Fruit fly (Drosophila melanogaster): Measurements from ENCODE around the gene Gr28b.

Gene Gr28b

DNA sequence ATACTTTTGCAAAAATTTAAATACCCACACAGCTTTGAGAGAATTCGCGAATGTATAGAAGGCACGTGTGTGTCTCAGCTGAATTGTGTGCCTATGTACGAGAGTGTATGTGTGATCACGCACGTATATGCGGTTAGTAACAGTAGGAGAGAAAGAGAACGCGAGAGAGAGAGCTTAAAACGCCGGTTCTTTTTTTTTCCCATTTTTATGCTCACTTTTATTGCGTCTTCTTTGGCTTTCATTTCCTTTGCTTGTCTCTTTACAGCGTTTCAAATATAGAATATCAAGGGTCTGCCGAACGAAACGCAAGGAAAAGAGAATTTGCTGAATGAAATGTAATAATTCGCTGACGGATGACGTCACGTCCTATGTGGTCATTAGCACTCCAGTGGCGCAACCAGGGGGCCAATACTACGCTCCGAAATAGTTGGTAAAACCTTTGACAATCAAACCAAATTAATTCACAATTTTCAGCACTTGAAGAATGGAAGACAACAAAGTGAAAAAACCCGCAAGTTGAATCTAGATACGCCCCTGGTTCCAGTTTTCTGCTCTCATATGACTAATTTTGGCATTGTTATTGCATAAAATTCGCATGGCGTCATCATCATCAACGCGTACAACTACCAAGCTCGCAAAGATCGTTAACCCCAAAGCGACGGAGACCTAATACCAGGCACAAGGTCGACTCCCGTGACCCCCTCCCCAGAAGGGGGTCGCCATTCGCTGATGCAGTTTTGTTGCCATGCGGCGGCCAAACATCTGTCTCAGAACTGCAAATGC is 36.9 kb downstream of the Gr28b start (continued):
- TF ChIP-seq scrt (GFP tag; optimal IDR thresholded peaks at IDR 0.05) (peak; percentile 49), slou (GFP tag; optimal IDR thresholded peaks at IDR 0.05) (peak; percentile 12), disco-r (GFP tag; optimal IDR thresholded peaks at IDR 0.05) (peak; percentile 35), CG8478 (optimal IDR thresholded peaks at IDR 0.05) (no peak), bab2 (GFP tag; optimal IDR thresholded peaks at IDR 0.05) (peak; percentile 50), Taf1 (GFP tag; IDR thresholded peaks at IDR 0.05) (peak; percentile 83), Atf-2 (GFP tag; optimal IDR thresholded peaks at IDR 0.05) (peak; percentile 19), CG6654 (GFP tag; optimal IDR thresholded peaks at IDR 0.05) (no peak), CG13894 (tag; optimal IDR thresholded peaks at IDR 0.05) (peak; percentile 29), Hsf (GFP tag; optimal IDR thresholded peaks at IDR 0.05) (peak; percentile 68), CG6813 (GFP tag; optimal IDR thresholded peaks at IDR 0.05) (peak; percentile 3), fd64A (GFP tag; optimal IDR thresholded peaks at IDR 0.05) (no peak), Fer2 (tag; optimal IDR thresholded peaks at IDR 0.05) (peak; percentile 6), Trl (optimal IDR thresholded peaks at IDR 0.05) (peak; percentile 52 to 85), Trl (GFP tag; optimal IDR thresholded peaks at IDR 0.05) (peak; percentile 42), tna (GFP tag; IDR thresholded peaks at IDR 0.05; ENCODE audit: partially characterized antibody) (no peak), fu2 (GFP tag; optimal IDR thresholded peaks at IDR 0.05) (peak; percentile 75), YL-1 (GFP tag; optimal IDR thresholded peaks at IDR 0.05) (peak; percentile 9), CG32532 (GFP tag; IDR thresholded peaks at IDR 0.05) (peak; percentile 93), zf30C (GFP tag; optimal IDR thresholded peaks at IDR 0.05) (no peak), CG31388 (GFP tag; optimal IDR thresholded peaks at IDR 0.05) (no peak), Drgx (GFP tag; IDR thresholded peaks at IDR 0.05) (peak; percentile 87), eve (GFP tag; optimal IDR thresholded peaks at IDR 0.05) (peak in 1 of 2 experiments; percentile 34), CG14965 (GFP tag; optimal IDR thresholded peaks at IDR 0.05; ENCODE audit: borderline replicate concordance) (no peak), mam (GFP tag; optimal IDR thresholded peaks at IDR 0.05) (peak; percentile 90), eyg (GFP tag; optimal IDR thresholded peaks at IDR 0.05) (peak; percentile 26), Hr3 (GFP tag; optimal IDR thresholded peaks at IDR 0.05) (peak; percentile 7), CG13775 (GFP tag; optimal IDR thresholded peaks at IDR 0.05) (peak; percentile 70), CG8924 (tag; optimal IDR thresholded peaks at IDR 0.05) (peak; percentile 6), Dbx (GFP tag; IDR thresholded peaks at IDR 0.05) (peak; percentile 92), CG6689 (GFP tag; IDR thresholded peaks at IDR 0.05) (0 out of 2 replicates have a peak, but pooled peaks have one; percentile 34), repo (GFP tag; optimal IDR thresholded peaks at IDR 0.05) (peak; percentile 29), Xrp1 (GFP tag; IDR thresholded peaks at IDR 0.05) (peak; percentile 22; the same call in 1 of the 2 replicates), CG10366 (GFP tag; IDR thresholded peaks at IDR 0.05) (peak; percentile 63), CG9797 (GFP tag; optimal IDR thresholded peaks at IDR 0.05) (no peak), CG1603 (tag; optimal IDR thresholded peaks at IDR 0.05) (peak; percentile 19), pnt (GFP tag; optimal IDR thresholded peaks at IDR 0.05) (peak; percentile 15), fd102C (GFP tag; optimal IDR thresholded peaks at IDR 0.05) (no peak), Poxn (GFP tag; IDR thresholded peaks at IDR 0.05) (no peak), sd (tag; optimal IDR thresholded peaks at IDR 0.05) (peak; percentile 46), CG12071 (GFP tag; optimal IDR thresholded peaks at IDR 0.05) (peak; percentile 19), CG9817 (tag; optimal IDR thresholded peaks at IDR 0.05) (peak; percentile 58), Side (GFP tag; optimal IDR thresholded peaks at IDR 0.05) (peak; percentile 36), PHDP (tag; optimal IDR thresholded peaks at IDR 0.05) (peak; percentile 54), CG6175 (GFP tag; IDR thresholded peaks at IDR 0.05) (0 out of 3 replicates have a peak, but pooled peaks have one; percentile 50), da (GFP tag; optimal IDR thresholded peaks at IDR 0.05) (no peak), Lpt (GFP tag; optimal IDR thresholded peaks at IDR 0.05) (no peak), ATbp (GFP tag; optimal IDR thresholded peaks at IDR 0.05) (no peak), HmgZ (tag; optimal IDR thresholded peaks at IDR 0.05) (peak; percentile 64), CG1647 (GFP tag; optimal IDR thresholded peaks at IDR 0.05) (peak; percentile 15)
